Fruit fly (Drosophila melanogaster) whole organism, embryonic: ENCODE results near the gene CG13894.
A peak's percentile ranks its signal among the peaks of the same experiment; 100 is the strongest.

Experiments used
- Adf1 ChIP-seq: fragments of 200-800 bp; sonication (Bioruptor generic); IDR thresholded peaks from 2 replicates; pipeline ENCODE4 v1.3.6; 2022; ENCODE audit warnings: missing biosample characterization, missing genetic modification characterization
- Atf-2 ChIP-seq: fragments of 200-800 bp; sonication (Bioruptor generic); optimal IDR thresholded peaks from 2 replicates; lab custom pipeline; 2016; ENCODE audit warnings: missing biosample characterization, missing genetic modification characterization
- B-H1 ChIP-seq: fragments of 200-800 bp; sonication (Bioruptor generic); IDR thresholded peaks from 3 replicates; pipeline ENCODE4 v1.3.6; 2022; ENCODE audit warnings: missing biosample characterization, missing genetic modification characterization
- Blimp-1 ChIP-seq: fragments of 200-800 bp; sonication (Bioruptor generic); optimal IDR thresholded peaks from 3 replicates; lab custom pipeline; 2018; ENCODE audit warnings: missing biosample characterization, missing genetic modification characterization, mild to moderate bottlenecking, moderate library complexity, missing genetic modification reagents
- CG11093 ChIP-seq: fragments of 200-800 bp; sonication (Bioruptor generic); IDR thresholded peaks from 3 replicates; pipeline ENCODE4 v1.3.6; 2022; ENCODE audit warnings: missing biosample characterization, missing genetic modification characterization
- CG15479 ChIP-seq: fragments of 200-800 bp; sonication (Bioruptor generic); optimal IDR thresholded peaks from 3 replicates; lab custom pipeline; 2019; ENCODE audit warnings: missing biosample characterization, mild to moderate bottlenecking, missing genetic modification characterization, moderate library complexity
- CG16813 ChIP-seq: fragments of 200-800 bp; sonication (Bioruptor generic); IDR thresholded peaks from 3 replicates; pipeline ENCODE4 v1.3.6; 2022; ENCODE audit warnings: missing biosample characterization, missing genetic modification characterization; ENCODE audit not compliant: partially characterized antibody
- CG17186 ChIP-seq: fragments of 200-800 bp; sonication (Bioruptor generic); optimal IDR thresholded peaks from 3 replicates; lab custom pipeline; 2017; ENCODE audit warnings: missing biosample characterization, missing genetic modification reagents, missing genetic modification characterization
- CG17385 ChIP-seq: fragments of 200-800 bp; sonication (Bioruptor generic); optimal IDR thresholded peaks from 3 replicates; lab custom pipeline; 2018; ENCODE audit warnings: missing biosample characterization, mild to moderate bottlenecking, missing genetic modification characterization
- CG18262 ChIP-seq: fragments of 200-800 bp; optimal IDR thresholded peaks from 3 replicates; lab custom pipeline; 2019; ENCODE audit warnings: missing biosample characterization, mild to moderate bottlenecking, missing genetic modification characterization, moderate library complexity
- CG34224 ChIP-seq: fragments of 200-800 bp; sonication (Bioruptor generic); IDR thresholded peaks from 3 replicates; pipeline ENCODE4 v1.3.6; 2022; ENCODE audit warnings: missing biosample characterization, missing genetic modification characterization; ENCODE audit not compliant: partially characterized antibody
- CG3726 ChIP-seq: fragments of 200-800 bp; sonication (Bioruptor generic); IDR thresholded peaks from 3 replicates; pipeline ENCODE4, ENCODE4 v1.3.6; 2022; ENCODE audit warnings: missing biosample characterization, missing genetic modification characterization
- CG42726 ChIP-seq: fragments of 200-800 bp; sonication (Bioruptor generic); IDR thresholded peaks from 2 replicates; pipeline ENCODE4 v1.3.6; 2022; ENCODE audit warnings: missing biosample characterization, missing genetic modification characterization; ENCODE audit not compliant: partially characterized antibody
- CG6765 ChIP-seq: fragments of 200-800 bp; sonication (Bioruptor generic); optimal IDR thresholded peaks from 3 replicates; lab custom pipeline; 2017; ENCODE audit warnings: missing biosample characterization, mild to moderate bottlenecking, missing genetic modification characterization
- CG6791 ChIP-seq: fragments of 200-800 bp; sonication (Bioruptor generic); IDR thresholded peaks from 3 replicates; pipeline ENCODE4 v1.3.6; 2022; ENCODE audit warnings: missing biosample characterization, missing genetic modification characterization; ENCODE audit not compliant: partially characterized antibody
- CG8388 ChIP-seq: fragments of 200-800 bp; sonication (Bioruptor generic); optimal IDR thresholded peaks from 2 replicates; lab custom pipeline; 2019; ENCODE audit warnings: missing biosample characterization, mild to moderate bottlenecking, missing genetic modification characterization, moderate library complexity
- CG8924 ChIP-seq: fragments of 200-800 bp; optimal IDR thresholded peaks from 3 replicates; lab custom pipeline; 2019; ENCODE audit warnings: missing biosample characterization, mild to moderate bottlenecking, missing genetic modification characterization, moderate library complexity
- CG9437 ChIP-seq: fragments of 200-800 bp; sonication (Bioruptor generic); optimal IDR thresholded peaks from 2 replicates; lab custom pipeline; 2018; ENCODE audit warnings: missing biosample characterization, mild to moderate bottlenecking, missing genetic modification characterization
- CG9609 ChIP-seq: fragments of 200-800 bp; sonication (Bioruptor generic); optimal IDR thresholded peaks from 3 replicates; lab custom pipeline; 2016; ENCODE audit warnings: missing biosample characterization, missing genetic modification characterization
- CoRest ChIP-seq: fragments of 200-800 bp; sonication (Bioruptor generic); optimal IDR thresholded peaks from 3 replicates; lab custom pipeline; 2018; ENCODE audit warnings: missing biosample characterization, mild to moderate bottlenecking, missing genetic modification characterization, moderate library complexity
- Dip3 ChIP-seq: fragments of 200-800 bp; sonication (Bioruptor generic); optimal IDR thresholded peaks from 3 replicates; lab custom pipeline; 2016; ENCODE audit warnings: missing biosample characterization, missing genetic modification characterization
- Gug ChIP-seq: fragments of 200-800 bp; sonication (Bioruptor generic); IDR thresholded peaks from 4 replicates; pipeline ENCODE4 v1.3.6; 2022; ENCODE audit warnings: missing biosample characterization, missing genetic modification characterization
- HLH3B ChIP-seq: fragments of 200-800 bp; sonication (Bioruptor generic); IDR thresholded peaks from 2 replicates; pipeline ENCODE4 v1.3.6; 2022; ENCODE audit warnings: missing biosample characterization, missing genetic modification characterization
- HLH54F ChIP-seq: fragments of 200-800 bp; sonication (Bioruptor generic); optimal IDR thresholded peaks from 3 replicates; lab custom pipeline; 2016; ENCODE audit warnings: missing biosample characterization, missing genetic modification characterization
- Lim3 ChIP-seq: fragments of 200-800 bp; sonication (Bioruptor generic); IDR thresholded peaks from 2 replicates; pipeline ENCODE4 v1.3.6; 2022; ENCODE audit warnings: missing biosample characterization, missing genetic modification characterization
- MBD-R2 ChIP-seq: fragments of 200-800 bp; sonication (Bioruptor generic); IDR thresholded peaks from 2 replicates; pipeline ENCODE4 v1.3.6; 2022; ENCODE audit warnings: missing biosample characterization, missing genetic modification characterization
- Mad ChIP-seq: fragments of 200-800 bp; sonication (Bioruptor generic); optimal IDR thresholded peaks from 2 replicates; lab custom pipeline; 2016; ENCODE audit warnings: missing biosample characterization, missing genetic modification characterization
- Nf-YA ChIP-seq: fragments of 200-800 bp; sonication (Bioruptor generic); IDR thresholded peaks from 2 replicates; pipeline ENCODE4 v1.3.6; 2022; ENCODE audit warnings: missing biosample characterization, missing genetic modification characterization
- PHDP ChIP-seq: fragments of 200-800 bp; sonication (Bioruptor generic); optimal IDR thresholded peaks from 3 replicates; lab custom pipeline; 2018; ENCODE audit warnings: missing biosample characterization, mild to moderate bottlenecking, missing genetic modification characterization, moderate library complexity
- Stat92E ChIP-seq, 3 experiments: fragments of >200 bp in 2 of 3; fragments of 200-800 bp in 1 of 3; sonication (Bioruptor generic) in 1 of 3; optimal IDR thresholded peaks; 2 replicates each; lab custom pipeline; 2017 to 2019; ENCODE audit warnings: missing biosample characterization in 3 of 3, missing genetic modification characterization in 3 of 3, mild to moderate bottlenecking in 1 of 3, moderate library complexity in 1 of 3
- TFAM ChIP-seq: fragments of 200-800 bp; sonication (Bioruptor generic); optimal IDR thresholded peaks from 2 replicates; lab custom pipeline; 2017; ENCODE audit warnings: missing biosample characterization, missing genetic modification characterization, inconsistent platforms
- Tbp ChIP-seq: fragments of >200 bp; optimal IDR thresholded peaks from 2 replicates; lab custom pipeline; 2018; ENCODE audit warnings: missing biosample characterization, missing genetic modification characterization
- ash1 ChIP-seq: fragments of 200-800 bp; sonication (Bioruptor generic); optimal IDR thresholded peaks from 2 replicates; lab custom pipeline; 2018; ENCODE audit warnings: missing biosample characterization, mild to moderate bottlenecking, missing genetic modification characterization
- btn ChIP-seq: fragments of 200-800 bp; sonication (Bioruptor generic); optimal IDR thresholded peaks from 2 replicates; lab custom pipeline; 2016; ENCODE audit warnings: missing biosample characterization, missing genetic modification characterization
- chinmo ChIP-seq: fragments of 200-800 bp; sonication (Bioruptor generic); IDR thresholded peaks from 4 replicates; pipeline ENCODE4 v1.3.6; 2022; ENCODE audit warnings: missing biosample characterization, missing genetic modification characterization; ENCODE audit not compliant: partially characterized antibody
- chn ChIP-seq: fragments of 200-800 bp; sonication (Bioruptor generic); optimal IDR thresholded peaks from 2 replicates; lab custom pipeline; 2016; ENCODE audit warnings: missing biosample characterization, missing genetic modification characterization
- crp ChIP-seq, 2 experiments: fragments of 200-800 bp; sonication (Bioruptor generic); optimal IDR thresholded peaks; 2 replicates in 1 of 2; 3 replicates in 1 of 2; lab custom pipeline; 2017; ENCODE audit warnings: missing biosample characterization in 2 of 2, missing genetic modification characterization in 2 of 2, mild to moderate bottlenecking in 1 of 2, moderate library complexity in 1 of 2
- exex ChIP-seq: fragments of 200-800 bp; sonication (Bioruptor generic); optimal IDR thresholded peaks from 4 replicates; lab custom pipeline; 2018; ENCODE audit warnings: missing biosample characterization, mild to moderate bottlenecking, missing genetic modification characterization, moderate library complexity
- fu2 ChIP-seq: fragments of 200-800 bp; sonication (Bioruptor generic); optimal IDR thresholded peaks from 2 replicates; lab custom pipeline; 2016; ENCODE audit warnings: missing biosample characterization, missing genetic modification characterization
- gsb-n ChIP-seq: fragments of 200-800 bp; sonication (Bioruptor generic); optimal IDR thresholded peaks from 3 replicates; lab custom pipeline; 2018; ENCODE audit warnings: missing biosample characterization, mild to moderate bottlenecking, missing genetic modification characterization
- jing ChIP-seq: fragments of 200-800 bp; sonication (Bioruptor generic); optimal IDR thresholded peaks from 2 replicates; lab custom pipeline; 2018; ENCODE audit warnings: missing biosample characterization, mild to moderate bottlenecking, missing genetic modification characterization
- pros ChIP-seq: fragments of 200-800 bp; sonication (Bioruptor generic); optimal IDR thresholded peaks from 3 replicates; lab custom pipeline; 2019; ENCODE audit warnings: missing biosample characterization, mild to moderate bottlenecking, missing genetic modification characterization, moderate library complexity
- pum ChIP-seq: fragments of 200-800 bp; sonication (Bioruptor generic); optimal IDR thresholded peaks from 2 replicates; lab custom pipeline; 2016; ENCODE audit warnings: missing biosample characterization, missing genetic modification characterization
- run ChIP-seq: fragments of 200-800 bp; sonication (Bioruptor generic); optimal IDR thresholded peaks from 3 replicates; lab custom pipeline; 2018; ENCODE audit warnings: missing biosample characterization, mild to moderate bottlenecking, missing genetic modification characterization
- sc ChIP-seq, 3 experiments: fragments of >200 bp in 2 of 3; fragments of 200-800 bp in 1 of 3; sonication (Bioruptor generic) in 1 of 3; optimal IDR thresholded peaks; 2 replicates in 2 of 3; 3 replicates in 1 of 3; lab custom pipeline; 2017; ENCODE audit warnings: mild to moderate bottlenecking in 1 of 3, missing biosample characterization in 1 of 3, missing genetic modification characterization in 1 of 3, missing genetic modification reagents in 1 of 3
- slbo ChIP-seq: fragments of 200-800 bp; sonication (Bioruptor generic); IDR thresholded peaks from 2 replicates; pipeline ENCODE4 v1.3.6; 2022; ENCODE audit warnings: missing biosample characterization, missing genetic modification characterization
- zfh1 ChIP-seq: fragments of 200-800 bp; sonication (Bioruptor generic); IDR thresholded peaks from 3 replicates; pipeline ENCODE4 v1.3.6; 2022; ENCODE audit warnings: missing biosample characterization, missing genetic modification characterization
- zfh2 ChIP-seq: fragments of 200-800 bp; sonication (Bioruptor generic); optimal IDR thresholded peaks from 2 replicates; lab custom pipeline; 2016; ENCODE audit warnings: missing biosample characterization, missing genetic modification characterization

The CG13894 gene

dm6 chr3L:700160-700917, 1.4 kb upstream of the CG13894 start (continued):
- TF ChIP-seq Nf-YA (no peak), sc (optimal IDR thresholded peaks at IDR 0.05; lab: Kevin White, UChicago) (no peak), sc (GFP tag; optimal IDR thresholded peaks at IDR 0.05; lab: Kevin White, UChicago) (no peak), B-H1 (GFP tag; lab: Robert Waterston, UW) (no peak; the same call in 2 of the 3 replicates), chinmo (no peak), Blimp-1 (GFP tag; lab: Kevin White, UChicago) (peak; percentile 73), btn (GFP tag; lab: Kevin White, UChicago) (no peak), CG3726 (GFP tag; lab: Robert Waterston, UW) (no peak), pros (GFP tag; lab: Kevin White, UChicago) (no peak), jing (peak; percentile 5), zfh1 (GFP tag; lab: Robert Waterston, UW) (peak; percentile 69; the same call in 2 of the 3 replicates), Dip3 (peak; percentile 50), HLH54F (no peak), CG8388 (GFP tag; lab: Kevin White, UChicago) (peak; percentile 50), exex (tag; lab: Kevin White, UChicago) (no peak), chn (GFP tag; lab: Kevin White, UChicago) (no peak), CG9437 (GFP tag; lab: Kevin White, UChicago) (peak; percentile 59), CG11093 (GFP tag; lab: Robert Waterston, UW) (no peak), CoRest (tag; lab: Kevin White, UChicago) (peak; percentile 58), HLH3B (GFP tag; lab: Robert Waterston, UW) (peak; percentile 56; the same call in 1 of the 2 replicates), Adf1 (GFP tag; lab: Robert Waterston, UW) (peak; percentile 16; the same call in 1 of the 2 replicates), CG15479 (no peak), CG17385 (GFP tag; lab: Kevin White, UChicago) (peak; percentile 65), CG8924 (tag; lab: Kevin White, UChicago) (peak; percentile 69), run (peak; percentile 49), crp (GFP tag; optimal IDR thresholded peaks at IDR 0.05; lab: Kevin White, UChicago) (no peak), CG16813 (GFP tag; lab: Robert Waterston, UW) (no peak), CG17186 (no peak), pum (GFP tag; lab: Kevin White, UChicago) (no peak), TFAM (GFP tag; lab: Kevin White, UChicago) (no peak), CG34224 (GFP tag; lab: Robert Waterston, UW) (no peak), Atf-2 (GFP tag; lab: Kevin White, UChicago) (peak; percentile 8), zfh2 (no peak), CG42726 (GFP tag; lab: Robert Waterston, UW) (no peak), CG18262 (tag; lab: Kevin White, UChicago) (peak; percentile 70), Gug (GFP tag; lab: Robert Waterston, UW) (no peak), Tbp (GFP tag; lab: Kevin White, UChicago) (no peak), MBD-R2 (GFP tag; lab: Robert Waterston, UW) (peak; percentile 9; the same call in 1 of the 2 replicates), CG6791 (GFP tag; lab: Robert Waterston, UW) (0 out of 3 replicates have a peak, but pooled peaks have one; percentile 16), fu2 (GFP tag; lab: Kevin White, UChicago) (no peak), gsb-n (peak; percentile 34), Stat92E (GFP tag; optimal IDR thresholded peaks at IDR 0.05; lab: Kevin White, UChicago) (no peak), Mad (GFP tag; lab: Kevin White, UChicago) (peak; percentile 16), ash1 (no peak), Lim3 (GFP tag; lab: Robert Waterston, UW) (no peak), CG6765 (GFP tag; lab: Kevin White, UChicago) (peak; percentile 25), CG9609 (GFP tag; lab: Kevin White, UChicago) (no peak), PHDP (peak; percentile 84), slbo (GFP tag; lab: Robert Waterston, UW) (peak; percentile 47)
